Fruit fly (Drosophila melanogaster) Kc167 (cell line): Measurements from ENCODE around the gene CG13024.

Experiments used
- Myc ChIP-seq: fragments of >200 bp; optimal IDR thresholded peaks from 2 replicates; lab custom pipeline; 2017; ENCODE audit warnings: missing external identifiers
- h ChIP-seq: fragments of >200 bp; optimal IDR thresholded peaks from 3 replicates; lab custom pipeline; 2018; ENCODE audit warnings: missing external identifiers
- psq ChIP-seq: fragments of >200 bp; optimal IDR thresholded peaks from 2 replicates; lab custom pipeline; 2017; ENCODE audit warnings: missing external identifiers

DNA sequence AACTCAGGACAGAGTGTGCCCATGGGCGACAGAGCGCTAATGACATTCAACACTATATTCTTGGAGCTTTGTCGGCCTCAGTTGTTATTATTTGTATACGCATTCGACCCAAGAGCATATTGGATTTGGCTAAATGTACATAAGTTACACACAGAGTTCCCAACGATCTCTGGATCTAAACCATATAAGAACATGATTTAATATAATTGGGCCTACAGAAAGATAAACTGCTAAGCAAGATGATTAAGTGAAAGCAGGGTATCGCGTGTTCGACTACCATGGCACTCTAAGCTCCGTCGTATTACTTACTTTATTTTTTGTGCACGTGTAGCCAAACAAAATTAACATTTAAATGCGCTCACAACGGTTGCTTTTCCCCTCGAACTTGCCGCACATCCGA lies 68.6 kb downstream of the CG13024 start:
- TF ChIP-seq h (no peak), psq (no peak), Myc (lab: Kevin White, UChicago) (no peak)
